Worm (Caenorhabditis elegans) whole organism, L4 larva: ENCODE data around the gene Y46G5A.34.

Source experiments
- D1046.2 ChIP-seq: fragments of 200-800 bp; sonication (Bioruptor generic); IDR thresholded peaks from 2 replicates; pipeline ENCODE4 v1.3.6; 2022; ENCODE audit warnings: missing genetic modification characterization, missing compliant biosample characterization
- F10B5.3 ChIP-seq: sonication (generic microtip); optimal IDR thresholded peaks from 2 replicates; lab custom pipeline; 2016; ENCODE audit warnings: mild to moderate bottlenecking, missing genetic modification characterization, missing compliant biosample characterization
- F26F4.8 ChIP-seq: fragments of 200-800 bp; sonication (Bioruptor generic); conservative IDR thresholded peaks from 2 replicates; pipeline ENCODE4 v1.3.6; 2022; ENCODE audit warnings: missing genetic modification characterization, missing compliant biosample characterization
- F49E8.2 ChIP-seq: sonication (generic microtip); optimal IDR thresholded peaks from 2 replicates; lab custom pipeline; 2016; ENCODE audit warnings: missing compliant biosample characterization, mild to moderate bottlenecking, missing genetic modification characterization, borderline replicate concordance
- T26A8.4 ChIP-seq: fragments of 200-800 bp; sonication (Bioruptor generic); IDR thresholded peaks from 2 replicates; pipeline ENCODE4 v1.3.6; 2022; ENCODE audit warnings: missing genetic modification characterization, missing compliant biosample characterization
- Y105C5A.15 ChIP-seq: fragments of 200-800 bp; sonication (Bioruptor generic); IDR thresholded peaks from 2 replicates; pipeline ENCODE4 v1.3.6; 2022; ENCODE audit warnings: missing genetic modification characterization, missing compliant biosample characterization
- Y48G9A.11 ChIP-seq: fragments of 200-800 bp; sonication (Bioruptor generic); IDR thresholded peaks from 2 replicates; pipeline ENCODE4 v1.3.6; 2022; ENCODE audit warnings: missing genetic modification reagents, missing genetic modification characterization, missing compliant biosample characterization
- Y75B8A.6 ChIP-seq: fragments of 200-800 bp; sonication (Bioruptor generic); IDR thresholded peaks from 2 replicates; pipeline ENCODE4 v1.3.6; 2022; ENCODE audit warnings: missing genetic modification reagents, missing genetic modification characterization, missing compliant biosample characterization
- aha-1 ChIP-seq: fragments of 150-350 bp; peaks from one replicate; lab custom pipeline; 2014; ENCODE audit warnings: missing biosample characterization, missing genetic modification characterization
- ama-1 ChIP-seq: fragments of 150-350 bp; optimal IDR thresholded peaks from 2 replicates; lab custom pipeline; 2014; ENCODE audit warnings: inconsistent platforms, mixed read lengths
- arid-1 ChIP-seq: fragments of 200-800 bp; sonication (Bioruptor generic); conservative IDR thresholded peaks from 2 replicates; pipeline ENCODE4 v1.3.6; 2022; ENCODE audit warnings: missing genetic modification reagents, missing genetic modification characterization, missing compliant biosample characterization
- ceh-62 ChIP-seq: sonication (generic microtip); optimal IDR thresholded peaks from 2 replicates; lab custom pipeline; 2017; ENCODE audit warnings: missing biosample characterization, missing genetic modification characterization
- ctbp-1 ChIP-seq: fragments of 200-800 bp; sonication (Bioruptor generic); IDR thresholded peaks from 2 replicates; pipeline ENCODE4 v1.3.6; 2022; ENCODE audit warnings: missing genetic modification reagents, missing genetic modification characterization, missing compliant biosample characterization
- daf-16 ChIP-seq, 3 experiments: sonication (generic microtip); optimal IDR thresholded peaks; 2 replicates each; lab custom pipeline; 2016 to 2017; ENCODE audit warnings: missing genetic modification characterization in 3 of 3, missing genetic modification reagents in 3 of 3, mild to moderate bottlenecking in 2 of 3, missing compliant biosample characterization in 2 of 3, missing biosample characterization in 1 of 3, moderate library complexity in 1 of 3
- dmd-6 ChIP-seq: fragments of 200-800 bp; sonication (Bioruptor generic); IDR thresholded peaks from 2 replicates; pipeline ENCODE4 v1.3.6; 2022; ENCODE audit warnings: missing genetic modification reagents, missing genetic modification characterization, missing compliant biosample characterization
- dpl-1 ChIP-seq: fragments of 150-350 bp; optimal IDR thresholded peaks from 2 replicates; lab custom pipeline; 2014; ENCODE audit warnings: missing biosample characterization, missing genetic modification reagents, missing genetic modification characterization
- dve-1 ChIP-seq: sonication (generic microtip); optimal IDR thresholded peaks from 2 replicates; lab custom pipeline; 2017; ENCODE audit warnings: antibody characterized with exemption, mild to moderate bottlenecking, missing genetic modification characterization, missing compliant biosample characterization; ENCODE audit not compliant: insufficient read depth
- egl-43 ChIP-seq: fragments of 200-800 bp; sonication (Bioruptor generic); IDR thresholded peaks from 2 replicates; pipeline ENCODE4 v1.3.6; 2022; ENCODE audit warnings: missing genetic modification reagents, missing genetic modification characterization, missing compliant biosample characterization
- fos-1 ChIP-seq: fragments of 150-350 bp; optimal IDR thresholded peaks from 2 replicates; lab custom pipeline; 2014; ENCODE audit warnings: missing biosample characterization, missing genetic modification characterization
- gei-8 ChIP-seq: fragments of 200-800 bp; sonication (Bioruptor generic); optimal IDR thresholded peaks from 2 replicates; lab custom pipeline; 2018; ENCODE audit warnings: mild to moderate bottlenecking, missing genetic modification characterization, missing compliant biosample characterization
- hlh-11 ChIP-seq: fragments of 200-800 bp; sonication (Bioruptor generic); optimal IDR thresholded peaks from 2 replicates; lab custom pipeline; 2018; ENCODE audit warnings: mild to moderate bottlenecking, missing genetic modification characterization, missing compliant biosample characterization
- hlh-30 ChIP-seq: sonication (generic microtip); optimal IDR thresholded peaks from 2 replicates; lab custom pipeline; 2017; ENCODE audit warnings: antibody characterized with exemption, mild to moderate bottlenecking, missing genetic modification characterization, missing compliant biosample characterization; ENCODE audit not compliant: insufficient read depth
- lin-38 ChIP-seq: fragments of 200-800 bp; sonication (Bioruptor generic); IDR thresholded peaks from 2 replicates; pipeline ENCODE4 v1.3.6; 2022; ENCODE audit warnings: missing genetic modification reagents, missing genetic modification characterization, missing compliant biosample characterization
- lin-39 ChIP-seq: fragments of 150-350 bp; optimal IDR thresholded peaks from 2 replicates; lab custom pipeline; 2014; ENCODE audit warnings: missing biosample characterization, missing genetic modification reagents, missing genetic modification characterization
- mdl-1 ChIP-seq, 2 experiments: fragments of 150-350 bp in 1 of 2; sonication (generic microtip) in 1 of 2; optimal IDR thresholded peaks; 2 replicates each; lab custom pipeline; 2014 to 2017; ENCODE audit warnings: missing biosample characterization in 2 of 2, missing genetic modification characterization in 2 of 2
- mep-1 ChIP-seq: fragments of 150-350 bp; sonication (generic microtip); optimal IDR thresholded peaks from 3 replicates; lab custom pipeline; 2014; ENCODE audit warnings: missing biosample characterization, missing genetic modification characterization
- nhr-10 ChIP-seq: fragments of 150-350 bp; optimal IDR thresholded peaks from 2 replicates; lab custom pipeline; 2014; ENCODE audit warnings: missing biosample characterization, missing genetic modification characterization
- nhr-102 ChIP-seq: sonication (generic microtip); optimal IDR thresholded peaks from 2 replicates; lab custom pipeline; 2016; ENCODE audit warnings: mild to moderate bottlenecking, missing genetic modification characterization, moderate library complexity, missing compliant biosample characterization
- nhr-111 ChIP-seq: fragments of 200-800 bp; sonication (Bioruptor generic); optimal IDR thresholded peaks from 2 replicates; lab custom pipeline; 2018; ENCODE audit warnings: mild to moderate bottlenecking, missing genetic modification characterization, missing compliant biosample characterization
- nhr-42 ChIP-seq: fragments of 200-800 bp; sonication (Bioruptor generic); IDR thresholded peaks from 2 replicates; pipeline ENCODE4 v1.3.6; 2022; ENCODE audit warnings: missing genetic modification characterization, missing compliant biosample characterization
- nhr-48 ChIP-seq: sonication (generic microtip); optimal IDR thresholded peaks from 2 replicates; lab custom pipeline; 2016; ENCODE audit warnings: mild to moderate bottlenecking, missing genetic modification characterization, missing compliant biosample characterization
- nhr-76 ChIP-seq: fragments of 150-350 bp; optimal IDR thresholded peaks from 2 replicates; lab custom pipeline; 2014; ENCODE audit warnings: missing biosample characterization, missing genetic modification characterization
- nhr-77 ChIP-seq: fragments of 150-350 bp; optimal IDR thresholded peaks from 2 replicates; lab custom pipeline; 2014; ENCODE audit warnings: missing biosample characterization, missing genetic modification characterization
- pha-4 ChIP-seq, 2 experiments: fragments of 150-350 bp in 1 of 2; fragments of 200-800 bp in 1 of 2; sonication (Bioruptor generic) in 1 of 2; IDR thresholded peaks in 1 of 2; optimal IDR thresholded peaks in 1 of 2; 2 replicates each; pipeline versions ENCODE4 v1.3.6 to Lab custom; 2014 to 2022; ENCODE audit warnings: missing genetic modification characterization in 2 of 2, missing genetic modification reagents in 2 of 2, missing biosample characterization in 1 of 2, missing compliant biosample characterization in 1 of 2
- php-3 ChIP-seq: fragments of 200-800 bp; sonication (Bioruptor generic); IDR thresholded peaks from 2 replicates; pipeline ENCODE4 v1.3.6; 2022; ENCODE audit warnings: missing genetic modification reagents, missing genetic modification characterization, missing compliant biosample characterization
- saeg-2 ChIP-seq: fragments of 200-800 bp; sonication (Bioruptor generic); IDR thresholded peaks from 2 replicates; pipeline ENCODE4 v1.3.6; 2022; ENCODE audit warnings: missing genetic modification reagents, missing genetic modification characterization, missing compliant biosample characterization
- sdz-12 ChIP-seq: fragments of 200-800 bp; sonication (Bioruptor generic); optimal IDR thresholded peaks from 2 replicates; lab custom pipeline; 2018; ENCODE audit warnings: mild to moderate bottlenecking, missing genetic modification characterization, missing compliant biosample characterization
- snpc-1.2 ChIP-seq: fragments of 200-800 bp; sonication (Bioruptor generic); IDR thresholded peaks from 2 replicates; pipeline ENCODE4 v1.3.6; 2022; ENCODE audit warnings: missing genetic modification reagents, missing genetic modification characterization, missing compliant biosample characterization
- snpc-4 ChIP-seq: fragments of 150-350 bp; optimal IDR thresholded peaks from 2 replicates; lab custom pipeline; 2014; ENCODE audit warnings: missing biosample characterization, missing genetic modification characterization
- spr-1 ChIP-seq: sonication (generic microtip); optimal IDR thresholded peaks from 2 replicates; lab custom pipeline; 2016; ENCODE audit warnings: mild to moderate bottlenecking, missing genetic modification characterization, missing compliant biosample characterization
- spr-3 ChIP-seq: fragments of 200-800 bp; sonication (Bioruptor generic); optimal IDR thresholded peaks from 2 replicates; lab custom pipeline; 2018; ENCODE audit warnings: mild to moderate bottlenecking, missing genetic modification characterization, missing compliant biosample characterization
- vab-7 ChIP-seq: fragments of 200-800 bp; sonication (Bioruptor generic); IDR thresholded peaks from 2 replicates; pipeline ENCODE4 v1.3.6; 2022; ENCODE audit warnings: missing genetic modification reagents, missing genetic modification characterization, missing compliant biosample characterization
- zip-2 ChIP-seq: fragments of 150-350 bp; optimal IDR thresholded peaks from 2 replicates; lab custom pipeline; 2014; ENCODE audit warnings: missing biosample characterization, missing genetic modification characterization

Gene Y46G5A.34

DNA sequence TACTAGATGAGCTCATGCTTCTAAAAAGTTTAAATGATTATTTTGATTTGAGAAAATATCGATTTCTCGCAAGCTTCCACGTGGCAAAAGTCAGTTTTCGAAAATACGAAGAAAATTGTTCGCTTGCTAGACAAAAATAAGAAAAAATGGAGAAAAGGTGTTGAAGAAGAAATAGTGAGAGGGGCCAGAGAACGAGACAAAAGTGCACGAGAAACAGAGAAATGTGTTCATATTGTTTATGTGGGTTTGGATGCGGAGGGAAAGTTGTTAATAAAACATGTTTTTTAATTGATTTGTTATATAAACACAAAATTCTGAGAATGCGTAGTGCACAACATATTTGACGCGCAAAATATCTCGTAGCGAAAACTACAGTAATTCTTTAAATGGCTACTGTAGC is 8.9 kb downstream of the Y46G5A.34 start, which contains the start of gene Y46G5A.15:
Y46G5A.15 (minus strand) TSS at position 26 of the 400 bp plus-strand sequence.
- TF ChIP-seq dve-1 = peak; percentile 0
- no peak for TF ChIP-seq Y105C5A.15 (GFP tag; lab: Robert Waterston, UW)
- TF ChIP-seq daf-16 (GFP tag; optimal IDR thresholded peaks at IDR 0.05; lab: Kevin White, UChicago) = no peak
- peak; percentile 75 for TF ChIP-seq daf-16 (tag; optimal IDR thresholded peaks at IDR 0.05; lab: Kevin White, UChicago)
- TF ChIP-seq vab-7 = no peak
- TF ChIP-seq nhr-102 (tag; lab: Kevin White, UChicago) = no peak
- TF ChIP-seq hlh-30 (tag; lab: Kevin White, UChicago) = peak; percentile 25
- no peak for TF ChIP-seq F49E8.2 (tag; lab: Kevin White, UChicago)
- TF ChIP-seq pha-4 (GFP tag; IDR thresholded peaks at IDR 0.05; lab: Robert Waterston, UW) = no peak
- peak; percentile 12 for TF ChIP-seq pha-4 (tag; optimal IDR thresholded peaks at IDR 0.05; lab: Kevin White, UChicago)
- TF ChIP-seq mdl-1 (tag; optimal IDR thresholded peaks at IDR 0.05; lab: Kevin White, UChicago) = peak; percentile 40 to 54
- TF ChIP-seq dpl-1 (GFP tag; lab: Kevin White, UChicago) = no peak
- no peak for TF ChIP-seq snpc-4 (tag; lab: Kevin White, UChicago)
- TF ChIP-seq zip-2 (tag; lab: Kevin White, UChicago) = no peak
- TF ChIP-seq nhr-77 = no peak
- TF ChIP-seq dmd-6 (GFP tag; lab: Robert Waterston, UW) = no peak
- no peak for TF ChIP-seq nhr-76
- TF ChIP-seq D1046.2 = no peak
- TF ChIP-seq, all 104 proteins: peak for 5

ce11 chrII:12787831-12788248 is 11.4 kb downstream of the Y46G5A.34 start, which contains the start of gene alkb-7:
Gene alkb-7 (minus strand): TSS chrII:12788153.
- TF ChIP-seq gei-8 (GFP tag; lab: Kevin White, UChicago) (peak; percentile 47), nhr-10 (tag; lab: Kevin White, UChicago) (peak; percentile 20), spr-1 (tag; lab: Kevin White, UChicago) (peak; percentile 71), php-3 (GFP tag; lab: Robert Waterston, UW) (0 out of 2 replicates have a peak, but pooled peaks have one; percentile 28), nhr-48 (tag; lab: Kevin White, UChicago) (peak; percentile 42), T26A8.4 (GFP tag; lab: Robert Waterston, UW) (peak; percentile 77), lin-38 (peak; percentile 76), ama-1 (peak; percentile 59), Y48G9A.11 (peak; percentile 41; the same call in 1 of the 2 replicates), mep-1 (peak; percentile 76), sdz-12 (GFP tag; lab: Kevin White, UChicago) (no peak), snpc-1.2 (peak; percentile 56; the same call in 1 of the 2 replicates), arid-1 (no peak; the same call in 1 of the 2 replicates), spr-3 (GFP tag; lab: Kevin White, UChicago) (peak; percentile 57), ctbp-1 (GFP tag; lab: Robert Waterston, UW) (0 out of 2 replicates have a peak, but pooled peaks have one; percentile 16), nhr-42 (GFP tag; lab: Robert Waterston, UW) (peak; percentile 75; the same call in 1 of the 2 replicates), pha-4 (GFP tag; IDR thresholded peaks at IDR 0.05; lab: Robert Waterston, UW) (0 out of 2 replicates have a peak, but pooled peaks have one; percentile 7), pha-4 (tag; optimal IDR thresholded peaks at IDR 0.05; lab: Kevin White, UChicago) (no peak), hlh-11 (tag; lab: Kevin White, UChicago) (peak; percentile 36), Y105C5A.15 (GFP tag; lab: Robert Waterston, UW) (0 out of 2 replicates have a peak, but pooled peaks have one; percentile 25), dve-1 (peak; percentile 41), hlh-30 (tag; lab: Kevin White, UChicago) (no peak), nhr-102 (tag; lab: Kevin White, UChicago) (peak; percentile 53), lin-39 (no peak), fos-1 (tag; lab: Kevin White, UChicago) (no peak), F26F4.8 (no peak)
- TF ChIP-seq, all 104 proteins: peak for 19

DNA sequence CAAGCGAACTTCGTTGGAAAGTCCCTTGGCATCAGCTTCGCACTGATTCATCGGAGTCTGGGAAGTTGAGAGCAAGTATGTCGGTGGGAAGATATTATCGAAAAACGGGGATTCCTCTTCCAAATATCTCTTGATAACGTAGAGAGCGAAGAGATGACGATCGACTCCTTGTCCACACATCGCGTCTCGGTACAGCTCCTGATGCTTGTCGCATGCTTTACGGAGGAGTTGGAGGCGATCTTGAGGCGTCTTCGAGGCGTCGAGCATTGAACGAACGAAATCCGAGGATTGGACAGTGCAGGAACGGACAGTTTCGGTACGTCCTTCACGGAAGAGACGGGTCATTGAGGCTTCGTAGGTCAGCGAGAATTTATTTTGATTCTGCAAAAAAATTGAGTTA is 13.0 kb downstream of the Y46G5A.34 start:
- TF ChIP-seq nhr-111 (no peak), sdz-12 (GFP tag; lab: Kevin White, UChicago) (no peak), Y105C5A.15 (GFP tag; lab: Robert Waterston, UW) (no peak), saeg-2 (GFP tag; lab: Robert Waterston, UW) (no peak), nhr-76 (no peak), aha-1 (tag; lab: Kevin White, UChicago) (peak; percentile 12), Y75B8A.6 (GFP tag; lab: Robert Waterston, UW) (no peak), ceh-62 (tag; lab: Kevin White, UChicago) (no peak), egl-43 (GFP tag; lab: Robert Waterston, UW) (peak; percentile 27; the same call in 1 of the 2 replicates), F10B5.3 (tag; lab: Kevin White, UChicago) (no peak), T26A8.4 (GFP tag; lab: Robert Waterston, UW) (peak; percentile 35; the same call in 1 of the 2 replicates), lin-39 (no peak)
